Worm (Caenorhabditis elegans): ENCODE results near the gene H20J04.6.
A peak's percentile ranks its signal among the peaks of the same experiment; 100 is the strongest.

The H20J04.6 gene

DNA sequence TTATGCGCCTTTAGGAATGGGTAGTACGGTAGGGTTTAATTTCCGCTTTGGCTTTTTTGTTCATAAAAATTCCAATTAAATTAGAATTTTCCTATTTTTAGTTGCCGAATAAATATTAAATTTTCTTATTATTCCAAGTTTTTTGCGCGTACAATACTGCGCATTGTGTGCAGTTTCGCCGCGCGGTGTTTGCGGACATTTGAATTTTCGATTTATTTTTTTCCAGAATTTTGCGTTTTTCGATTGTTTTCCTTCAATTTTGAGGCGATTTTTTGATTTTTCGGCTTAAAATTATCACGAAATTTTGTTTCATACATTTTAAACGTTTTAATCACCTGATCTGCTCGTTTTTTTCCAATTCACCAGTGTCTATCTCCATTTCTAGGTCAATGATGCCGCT, at the start of gene H20J04.6:
Gene H20J04.6, plus strand, starts transcription at position 386 of the 400 bp plus-strand sequence.
- peak; percentile 39 for TF ChIP-seq lsy-2 (tag; optimal IDR thresholded peaks at IDR 0.05)
- TF ChIP-seq mep-1 (tag; optimal IDR thresholded peaks at IDR 0.05), result peak; percentile 29
- TF ChIP-seq ces-1 (GFP tag; optimal IDR thresholded peaks at IDR 0.05), result peak; percentile 18
- no peak for TF ChIP-seq mls-2 (tag; optimal IDR thresholded peaks at IDR 0.05)
- TF ChIP-seq ceh-39 (tag; optimal IDR thresholded peaks at IDR 0.05), result no peak
- no peak for TF ChIP-seq unc-39 (tag; optimal IDR thresholded peaks at IDR 0.05)
- TF ChIP-seq sem-2 (GFP tag; optimal IDR thresholded peaks at IDR 0.05), result no peak
- TF ChIP-seq nhr-28 (tag; optimal IDR thresholded peaks at IDR 0.05), result no peak
- TF ChIP-seq ceh-83 (GFP tag; optimal IDR thresholded peaks at IDR 0.05), result peak; percentile 13

DNA sequence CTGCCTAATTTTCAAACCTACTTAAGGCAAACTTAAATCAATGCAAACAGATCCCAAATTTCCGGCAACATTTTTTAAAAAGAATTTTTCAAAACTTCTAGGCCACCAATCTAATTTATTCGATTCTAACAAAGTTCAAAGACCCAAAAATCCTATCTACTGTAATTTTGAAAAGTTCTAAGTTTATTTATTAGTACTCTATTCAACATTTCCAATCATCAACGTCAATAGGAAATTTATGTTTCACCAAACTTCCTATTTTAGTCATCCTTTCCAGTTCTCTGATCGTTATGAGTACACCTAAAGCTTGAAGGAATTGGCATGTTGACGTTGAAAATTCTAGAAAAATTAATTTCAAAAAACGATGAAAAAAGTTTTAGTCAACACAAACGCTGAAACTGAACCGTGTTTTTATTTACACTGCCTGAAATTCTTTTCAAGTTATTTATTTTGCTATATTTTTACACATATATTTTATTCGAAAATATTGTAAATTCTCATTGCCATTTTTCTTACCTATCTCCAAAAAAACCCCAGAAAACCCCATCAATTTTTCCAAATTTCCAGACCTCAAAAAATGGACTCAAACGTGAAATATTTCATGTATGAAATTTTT, 47.3 kb upstream of the H20J04.6 start, which contains the start of gene npr-42:
Gene npr-42, plus strand, starts transcription at position 566 of the 616 bp plus-strand sequence.
- TF ChIP-seq mab-5 (tag; optimal IDR thresholded peaks at IDR 0.05) (no peak), cnd-1 (tag; optimal IDR thresholded peaks at IDR 0.05) (no peak), sem-2 (GFP tag; optimal IDR thresholded peaks at IDR 0.05) (no peak), ztf-11 (tag; optimal IDR thresholded peaks at IDR 0.05) (no peak), flh-1 (GFP tag; optimal IDR thresholded peaks at IDR 0.05) (no peak), snpc-4 (tag; optimal IDR thresholded peaks at IDR 0.05) (no peak), zip-8 (tag; optimal IDR thresholded peaks at IDR 0.05) (no peak), elt-1 (tag; optimal IDR thresholded peaks at IDR 0.05; ENCODE audit: borderline replicate concordance, insufficient read depth) (no peak), lsy-2 (tag; optimal IDR thresholded peaks at IDR 0.05) (no peak), unc-120 (tag; optimal IDR thresholded peaks at IDR 0.05; ENCODE audit: poor library complexity, severe bottlenecking) (no peak), pha-4 (tag; optimal IDR thresholded peaks at IDR 0.05) (no peak), ceh-43 (GFP tag; optimal IDR thresholded peaks at IDR 0.05) (no peak), lin-13 (tag; optimal IDR thresholded peaks at IDR 0.05) (no peak)

DNA sequence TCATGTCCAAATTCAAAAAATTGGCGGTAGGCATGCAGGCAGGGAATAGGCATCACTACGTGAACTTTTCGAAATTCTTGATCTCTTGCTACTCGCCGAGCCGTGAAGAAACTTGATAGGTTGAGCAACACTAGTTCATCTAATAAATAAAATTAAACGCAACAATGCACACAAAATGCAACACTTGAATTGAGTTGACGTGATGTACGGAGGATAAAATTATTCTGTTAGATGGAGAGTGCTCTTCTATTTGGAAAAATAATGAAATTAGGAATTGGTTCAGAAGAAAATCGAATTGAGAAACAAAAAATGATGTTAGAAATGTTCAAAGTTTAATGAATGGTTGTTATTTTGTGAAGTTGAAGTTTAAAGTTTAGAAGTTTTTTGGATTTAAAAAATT, 46.1 kb upstream of the H20J04.6 start:
- TF ChIP-seq ces-1 (GFP tag; optimal IDR thresholded peaks at IDR 0.05), result peak; percentile 71
- TF ChIP-seq mep-1 (tag; optimal IDR thresholded peaks at IDR 0.05), result no peak

DNA sequence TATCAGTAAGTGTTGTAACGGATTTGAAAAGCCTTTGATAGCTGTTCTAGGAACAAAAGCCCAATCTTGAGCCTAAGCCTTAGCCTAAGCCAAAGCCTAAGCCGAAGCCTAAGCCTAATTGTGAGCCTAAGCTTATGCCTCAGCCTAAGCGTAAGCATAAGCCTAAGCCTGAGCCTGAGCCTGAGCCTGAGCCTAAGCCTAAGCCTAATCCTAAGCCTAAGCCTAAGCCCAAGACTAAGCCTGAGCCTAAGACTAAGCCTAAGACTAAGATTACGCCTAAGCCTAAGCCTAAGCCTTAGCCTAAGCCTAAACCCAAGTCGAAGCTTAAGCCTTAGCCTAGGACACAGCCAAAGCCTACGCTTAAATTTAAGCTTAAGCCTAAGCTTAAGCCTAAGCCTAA, 45.4 kb upstream of the H20J04.6 start:
- TF ChIP-seq ceh-43 (GFP tag; optimal IDR thresholded peaks at IDR 0.05), result no peak
- TF ChIP-seq ham-2 (GFP tag; optimal IDR thresholded peaks at IDR 0.05), result peak; percentile 52

ce11 chrII:4281743-4282142, 41.3 kb upstream of the H20J04.6 start, which contains the start of gene C01F1.5:
C01F1.5 (minus strand) TSS chrII:4281845.
- no peak for TF ChIP-seq ceh-43 (GFP tag; optimal IDR thresholded peaks at IDR 0.05)
- TF ChIP-seq pha-4 (tag; optimal IDR thresholded peaks at IDR 0.05), result no peak
- TF ChIP-seq ces-1 (GFP tag; optimal IDR thresholded peaks at IDR 0.05), result no peak
- TF ChIP-seq ztf-11 (tag; optimal IDR thresholded peaks at IDR 0.05), result no peak
- TF ChIP-seq nhr-237 (tag; optimal IDR thresholded peaks at IDR 0.05), result no peak
- TF ChIP-seq flh-1 (GFP tag; optimal IDR thresholded peaks at IDR 0.05), result no peak
- no peak for TF ChIP-seq unc-120 (tag; optimal IDR thresholded peaks at IDR 0.05; ENCODE audit: poor library complexity, severe bottlenecking)
- no peak for TF ChIP-seq mls-2 (tag; optimal IDR thresholded peaks at IDR 0.05)
- TF ChIP-seq sem-2 (GFP tag; optimal IDR thresholded peaks at IDR 0.05), result no peak
- no peak for TF ChIP-seq snpc-4 (tag; optimal IDR thresholded peaks at IDR 0.05)
- no peak for TF ChIP-seq hlh-1 (tag; optimal IDR thresholded peaks at IDR 0.05)

- TF ChIP-seq unc-120 (tag; optimal IDR thresholded peaks at IDR 0.05; ENCODE audit: poor library complexity, severe bottlenecking), result no peak
- TF ChIP-seq nhr-2 (tag; optimal IDR thresholded peaks at IDR 0.05), result no peak
- no peak for TF ChIP-seq tbx-8 (GFP tag; optimal IDR thresholded peaks at IDR 0.05)
- TF ChIP-seq sptf-1 (tag; optimal IDR thresholded peaks at IDR 0.05), result no peak
- TF ChIP-seq pha-4 (tag; optimal IDR thresholded peaks at IDR 0.05), result no peak
- no peak for TF ChIP-seq elt-1 (tag; optimal IDR thresholded peaks at IDR 0.05; ENCODE audit: borderline replicate concordance, insufficient read depth)
- no peak for TF ChIP-seq M03D4.4 (tag; optimal IDR thresholded peaks at IDR 0.05)
- no peak for TF ChIP-seq bed-3 (GFP tag; optimal IDR thresholded peaks at IDR 0.05)
- TF ChIP-seq ham-2 (GFP tag; optimal IDR thresholded peaks at IDR 0.05), result no peak
- TF ChIP-seq drap-1 (GFP tag; optimal IDR thresholded peaks at IDR 0.05), result no peak
- no peak for TF ChIP-seq blmp-1 (tag; optimal IDR thresholded peaks at IDR 0.05)
- TF ChIP-seq nhr-76 (tag; optimal IDR thresholded peaks at IDR 0.05), result no peak
- no peak for TF ChIP-seq unc-62 (GFP tag; optimal IDR thresholded peaks at IDR 0.05)
- no peak for TF ChIP-seq nhr-237 (tag; optimal IDR thresholded peaks at IDR 0.05)
Measured at ce11 chrII:4284305-4285193, 38.5 kb upstream of the H20J04.6 start.

Data from whole organism, mixed stage, embryonic.